Worm (Caenorhabditis elegans): ENCODE measurements around the gene F28C6.10.

Gene F28C6.10

DNA sequence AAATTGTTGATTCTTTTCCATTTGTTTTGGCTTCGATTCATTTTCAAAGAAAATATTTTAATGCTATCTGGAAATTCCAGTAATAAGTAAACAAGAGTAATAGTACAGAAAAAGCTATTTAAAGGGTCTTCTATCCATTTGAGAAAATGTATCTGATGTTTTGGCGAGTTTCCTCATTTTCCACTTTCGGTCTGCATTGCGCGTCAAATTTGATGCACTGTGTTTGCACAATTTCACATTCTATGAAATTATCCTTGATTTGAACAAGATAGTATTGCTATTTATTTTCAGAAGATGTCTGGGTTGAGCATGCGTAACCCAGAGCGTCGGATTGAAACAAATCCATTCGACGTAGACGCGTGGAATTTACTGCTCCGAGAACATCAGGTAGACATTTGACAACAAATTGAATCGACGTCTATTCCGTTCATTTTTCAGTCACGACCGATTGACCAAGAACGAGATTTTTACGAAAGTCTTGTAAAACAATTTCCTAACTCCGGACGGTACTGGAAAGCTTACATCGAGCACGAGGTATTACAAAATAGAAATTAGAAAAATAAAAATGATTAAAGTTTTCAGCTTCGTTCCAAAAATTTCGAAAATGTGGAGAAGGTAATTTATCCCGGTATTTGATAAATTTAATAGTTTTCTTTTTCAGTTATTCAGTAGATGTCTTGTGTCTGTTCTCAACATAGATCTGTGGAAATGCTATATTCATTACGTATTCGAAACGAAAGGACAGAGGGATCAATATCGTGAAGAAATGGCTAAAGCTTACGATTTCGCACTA lies 4.0 kb upstream of the F28C6.10 start, which contains the start of gene suf-1 (continued):
- TF ChIP-seq dpl-1 (GFP tag; optimal IDR thresholded peaks at IDR 0.05) (peak in 2 of 3 experiments; percentile 22 to 44), ztf-11 (tag; optimal IDR thresholded peaks at IDR 0.05) (no peak), hpl-2 (GFP tag; optimal IDR thresholded peaks at IDR 0.05) (no peak), irx-1 (tag; optimal IDR thresholded peaks at IDR 0.05) (no peak), unc-98 (GFP tag; IDR thresholded peaks at IDR 0.05) (no peak), ets-5 (GFP tag; IDR thresholded peaks at IDR 0.05) (no peak), skn-1 (tag; optimal IDR thresholded peaks at IDR 0.05) (no peak), mab-9 (GFP tag; IDR thresholded peaks at IDR 0.05) (no peak), blmp-1 (tag; optimal IDR thresholded peaks at IDR 0.05) (peak; percentile 35), pag-3 (tag; optimal IDR thresholded peaks at IDR 0.05; ENCODE audit: borderline replicate concordance, insufficient read depth) (no peak), alr-1 (tag; optimal IDR thresholded peaks at IDR 0.05; ENCODE audit: borderline replicate concordance) (no peak), xbp-1 (tag; optimal IDR thresholded peaks at IDR 0.05) (no peak), hlh-4 (tag; optimal IDR thresholded peaks at IDR 0.05) (no peak), unc-62 (GFP tag; optimal IDR thresholded peaks at IDR 0.05) (no peak), egl-27 (tag; optimal IDR thresholded peaks at IDR 0.05) (no peak), vab-15 (tag; optimal IDR thresholded peaks at IDR 0.05) (no peak), nhr-237 (tag; optimal IDR thresholded peaks at IDR 0.05) (no peak), lin-39 (tag; optimal IDR thresholded peaks at IDR 0.05) (no peak), mef-2 (tag; optimal IDR thresholded peaks at IDR 0.05) (no peak), nhr-20 (tag; optimal IDR thresholded peaks at IDR 0.05) (peak; percentile 30), ceh-90 (tag; optimal IDR thresholded peaks at IDR 0.05) (no peak), snu-23 (GFP tag; optimal IDR thresholded peaks at IDR 0.05) (peak; percentile 42), ceh-82 (tag; optimal IDR thresholded peaks at IDR 0.05) (no peak), elt-3 (tag; optimal IDR thresholded peaks at IDR 0.05) (peak in 1 of 6 experiments; percentile 2), aly-2 (tag; optimal IDR thresholded peaks at IDR 0.05) (no peak), nhr-76 (tag; optimal IDR thresholded peaks at IDR 0.05) (no peak), fos-1 (tag; optimal IDR thresholded peaks at IDR 0.05) (peak; percentile 0), unc-86 (tag; optimal IDR thresholded peaks at IDR 0.05) (no peak), nhr-77 (tag; optimal IDR thresholded peaks at IDR 0.05) (no peak), fkh-8 (tag; optimal IDR thresholded peaks at IDR 0.05) (no peak), snpc-4 (tag; optimal IDR thresholded peaks at IDR 0.05) (no peak), fkh-4 (tag; optimal IDR thresholded peaks at IDR 0.05; ENCODE audit: borderline replicate concordance) (no peak), C04F5.9 (tag; optimal IDR thresholded peaks at IDR 0.05) (no peak), Y116A8C.19 (tag; optimal IDR thresholded peaks at IDR 0.05; ENCODE audit: borderline replicate concordance) (no peak), efl-3 (GFP tag; optimal IDR thresholded peaks at IDR 0.05) (no peak), rnt-1 (tag; optimal IDR thresholded peaks at IDR 0.05) (peak; percentile 46), sptf-1 (tag; optimal IDR thresholded peaks at IDR 0.05) (no peak), nhr-11 (tag; optimal IDR thresholded peaks at IDR 0.05) (no peak), nhr-71 (tag; optimal IDR thresholded peaks at IDR 0.05) (peak; percentile 45), lir-3 (tag; optimal IDR thresholded peaks at IDR 0.05; ENCODE audit: poor library complexity) (no peak), pqm-1 (tag; optimal IDR thresholded peaks at IDR 0.05) (no peak), dsc-1 (tag; optimal IDR thresholded peaks at IDR 0.05) (peak; percentile 14), C16A3.4 (tag; optimal IDR thresholded peaks at IDR 0.05) (no peak), lin-15B (tag; optimal IDR thresholded peaks at IDR 0.05) (no peak), ztf-4 (tag; optimal IDR thresholded peaks at IDR 0.05) (no peak), mdl-1 (tag; optimal IDR thresholded peaks at IDR 0.05) (no peak), fkh-10 (GFP tag; optimal IDR thresholded peaks at IDR 0.05) (no peak), nhr-12 (tag; optimal IDR thresholded peaks at IDR 0.05) (no peak), nhr-47 (tag; optimal IDR thresholded peaks at IDR 0.05) (peak; percentile 39), lin-13 (GFP tag; optimal IDR thresholded peaks at IDR 0.05) (no peak), swsn-7 (tag; optimal IDR thresholded peaks at IDR 0.05) (peak; percentile 36), lin-35 (GFP tag; optimal IDR thresholded peaks at IDR 0.05) (peak; percentile 1 to 47)
